Fruit fly (Drosophila melanogaster) Kc167 (cell line): ENCODE data around the gene pxb.

Experiments
- Myc ChIP-seq: fragments of >200 bp; optimal IDR thresholded peaks from 2 replicates; lab custom pipeline; 2017; ENCODE audit warnings: missing external identifiers
- Sin3A ChIP-seq: fragments of >200 bp; optimal IDR thresholded peaks from 2 replicates; lab custom pipeline; 2018; ENCODE audit warnings: missing external identifiers
- h ChIP-seq: fragments of >200 bp; optimal IDR thresholded peaks from 3 replicates; lab custom pipeline; 2018; ENCODE audit warnings: missing external identifiers
- insv ChIP-seq: fragments of >200 bp; optimal IDR thresholded peaks from 3 replicates; lab custom pipeline; 2018; ENCODE audit warnings: missing external identifiers
- psq ChIP-seq: fragments of >200 bp; optimal IDR thresholded peaks from 2 replicates; lab custom pipeline; 2017; ENCODE audit warnings: missing external identifiers
- ttk ChIP-seq: sonication (Bioruptor generic); optimal IDR thresholded peaks from 2 replicates; lab custom pipeline; 2017; ENCODE audit warnings: missing external identifiers

pxb gene

DNA sequence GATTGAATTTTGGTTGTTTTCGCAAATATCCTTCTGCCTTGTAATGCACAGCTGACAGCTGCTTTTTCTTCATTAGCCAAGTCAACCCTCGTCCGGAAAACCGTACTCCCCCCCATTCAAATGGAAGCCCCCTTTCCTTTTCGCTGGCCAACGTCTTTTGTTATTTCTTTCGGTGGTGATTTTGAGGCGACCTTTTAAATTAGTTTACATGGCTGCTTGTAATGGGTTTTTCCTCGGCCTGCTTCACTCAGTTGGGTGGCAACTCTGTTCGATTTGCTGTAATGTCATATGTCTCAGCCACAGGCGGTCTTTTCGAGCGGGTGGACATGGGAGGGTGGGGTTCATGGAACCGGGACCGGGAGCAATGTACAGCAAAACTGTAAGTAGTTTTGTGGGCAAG is 5.5 kb upstream of the pxb start:
- TF ChIP-seq psq (no peak), ttk (no peak), insv (no peak), Sin3A (lab: Kevin White, UChicago) (no peak), Myc (lab: Kevin White, UChicago) (no peak), h (lab: Kevin White, UChicago) (no peak)

DNA sequence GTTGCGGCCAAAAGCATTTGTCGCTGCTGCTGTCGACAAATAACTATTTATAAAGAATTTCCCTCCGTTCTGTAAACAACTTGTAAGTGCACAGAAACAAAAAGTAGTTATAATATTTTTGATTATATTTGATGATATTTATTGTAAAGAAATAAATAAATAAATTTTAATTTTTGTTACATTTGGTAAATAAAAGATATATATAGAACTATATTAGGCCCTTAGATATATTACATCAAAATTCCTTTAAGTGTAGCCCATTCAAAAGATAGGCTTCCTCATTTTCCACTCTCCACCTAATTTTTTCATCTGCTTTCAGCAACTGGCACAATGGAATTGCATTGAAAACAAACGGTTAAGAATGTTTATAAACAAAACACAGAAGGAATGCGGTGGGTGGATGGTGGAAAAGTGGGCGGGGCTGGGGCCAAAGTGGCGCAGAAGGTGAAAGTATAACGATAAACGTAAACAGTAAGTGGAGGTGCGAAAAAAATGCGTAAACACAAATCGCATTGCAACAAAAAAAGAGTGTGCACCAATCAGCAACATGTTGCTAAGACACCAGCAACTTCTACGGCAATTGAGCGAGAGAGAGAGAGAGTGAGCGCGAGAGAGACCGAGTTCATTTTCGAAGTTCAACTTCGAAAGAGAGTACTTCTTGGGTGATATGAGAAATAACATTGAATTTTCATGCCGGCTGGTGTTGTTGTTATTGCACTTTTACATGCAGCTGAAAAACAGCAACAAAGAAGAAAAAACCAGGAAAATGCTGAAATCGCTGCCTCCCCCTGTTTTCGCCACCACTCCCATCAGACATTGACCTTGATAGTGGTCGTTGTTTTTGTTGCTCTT is 1.4 kb upstream of the pxb start:
- no peak for TF ChIP-seq psq
- no peak for TF ChIP-seq ttk
- no peak for TF ChIP-seq Sin3A (lab: Kevin White, UChicago)
- no peak for TF ChIP-seq h (lab: Kevin White, UChicago)
- TF ChIP-seq insv = no peak
- TF ChIP-seq Myc (lab: Kevin White, UChicago) = no peak

DNA sequence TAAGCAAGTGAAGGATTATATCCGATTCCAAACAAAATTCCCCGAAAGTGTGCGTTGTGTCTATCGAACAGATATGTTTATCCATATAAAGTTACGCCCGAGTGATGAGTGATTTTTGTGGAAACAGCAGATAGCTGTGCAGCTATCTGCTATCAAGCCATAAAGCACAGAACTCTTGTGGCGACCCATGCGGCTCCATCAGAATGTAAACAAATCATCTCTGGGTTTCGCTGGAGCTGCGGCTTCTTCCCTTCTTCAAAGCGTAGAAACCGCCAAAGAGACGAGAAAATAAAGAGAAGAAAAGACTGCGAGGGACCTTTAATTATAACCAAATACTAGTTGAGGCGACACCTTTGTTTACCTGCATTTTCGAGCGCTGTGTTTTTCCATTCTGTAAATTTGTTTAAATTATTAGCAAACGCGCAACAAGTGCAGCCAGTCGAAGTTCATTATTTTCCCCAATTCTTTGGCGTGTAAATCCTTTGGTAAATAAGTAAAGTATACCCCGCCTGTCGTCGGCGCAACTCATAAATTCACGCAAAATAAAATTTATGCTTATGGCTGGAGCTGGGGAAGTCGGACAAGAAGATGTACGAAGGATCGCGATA is 1.0 kb downstream of the pxb start:
- TF ChIP-seq ttk = no peak
- TF ChIP-seq h (lab: Kevin White, UChicago) = no peak
- TF ChIP-seq insv = no peak
- TF ChIP-seq Myc (lab: Kevin White, UChicago) = no peak

DNA sequence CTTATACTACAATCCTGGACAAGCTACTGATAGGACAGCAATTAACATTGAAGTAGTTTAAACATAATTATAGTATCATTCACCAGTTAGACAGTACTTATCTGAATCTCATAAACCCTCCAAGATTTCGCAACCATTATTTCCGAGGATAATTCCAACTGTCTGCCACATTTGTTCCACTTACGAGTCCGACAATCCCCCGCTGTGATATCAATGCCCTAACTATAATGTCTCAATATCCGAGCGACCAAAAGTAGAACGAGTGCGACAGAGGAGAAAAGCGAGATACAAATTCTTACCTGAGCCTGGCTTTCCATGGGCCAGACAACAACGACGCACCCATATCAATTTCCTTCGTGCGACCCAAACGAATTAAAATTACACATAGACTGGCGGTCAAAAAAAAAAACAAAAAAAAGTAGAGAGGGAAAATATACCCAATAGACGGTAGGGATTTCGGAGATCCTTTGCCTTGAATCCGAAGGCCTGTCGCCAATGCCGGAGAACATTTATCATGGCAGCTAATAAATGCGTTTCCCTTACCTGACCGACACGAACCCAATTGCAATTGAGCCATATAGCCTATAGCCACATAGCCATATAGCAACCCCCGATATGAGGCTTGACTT is 3.0 kb downstream of the pxb start:
- no peak for TF ChIP-seq Myc (lab: Kevin White, UChicago)
- TF ChIP-seq h (lab: Kevin White, UChicago) = no peak
- TF ChIP-seq Sin3A (lab: Kevin White, UChicago) = no peak
- TF ChIP-seq insv = no peak
- no peak for TF ChIP-seq psq
- TF ChIP-seq ttk = no peak

DNA sequence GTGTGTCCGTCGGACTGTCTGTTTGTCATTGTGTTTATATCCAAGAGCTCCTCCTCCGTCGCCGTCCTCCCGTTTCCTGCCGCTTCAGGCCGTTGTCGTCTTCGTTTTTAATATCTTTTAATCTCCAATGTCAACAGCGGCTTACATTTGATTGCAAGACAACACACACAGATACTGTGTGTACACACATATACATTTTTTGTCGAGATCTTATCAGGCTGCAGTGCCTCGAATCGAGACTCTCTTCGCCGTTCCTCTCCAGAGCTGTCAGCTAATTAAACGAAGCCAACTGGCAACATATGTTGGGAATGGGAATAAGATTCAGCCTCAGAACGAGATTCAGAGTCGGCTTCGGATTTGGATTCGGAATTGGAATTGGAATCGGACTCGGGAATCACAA is 4.6 kb downstream of the pxb start:
- TF ChIP-seq Sin3A (lab: Kevin White, UChicago) = no peak
- TF ChIP-seq psq = no peak
- TF ChIP-seq Myc (lab: Kevin White, UChicago) = no peak
- no peak for TF ChIP-seq insv
- no peak for TF ChIP-seq h (lab: Kevin White, UChicago)
- no peak for TF ChIP-seq ttk

DNA sequence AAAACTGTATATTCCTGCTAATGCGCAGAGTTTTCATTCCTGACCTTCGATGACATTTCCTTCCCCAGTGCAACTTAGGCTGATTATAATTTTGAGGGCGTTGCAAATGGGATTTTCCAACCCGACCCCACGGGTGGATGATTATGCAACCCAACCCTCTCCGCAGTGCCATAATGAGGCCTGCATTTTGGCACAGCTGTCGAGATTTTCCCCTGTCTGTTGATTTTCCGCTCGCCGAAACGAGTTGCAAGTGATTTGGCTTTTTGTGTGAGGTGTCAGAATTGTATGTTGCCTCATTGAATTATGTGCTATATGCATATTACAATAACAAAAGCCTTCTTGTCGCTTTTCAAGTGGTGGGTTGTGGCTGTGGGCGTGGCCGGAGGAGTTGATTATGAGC is 6.3 kb downstream of the pxb start:
- TF ChIP-seq insv (no peak), ttk (no peak), psq (no peak), Sin3A (lab: Kevin White, UChicago) (no peak), Myc (lab: Kevin White, UChicago) (no peak), h (lab: Kevin White, UChicago) (no peak)

DNA sequence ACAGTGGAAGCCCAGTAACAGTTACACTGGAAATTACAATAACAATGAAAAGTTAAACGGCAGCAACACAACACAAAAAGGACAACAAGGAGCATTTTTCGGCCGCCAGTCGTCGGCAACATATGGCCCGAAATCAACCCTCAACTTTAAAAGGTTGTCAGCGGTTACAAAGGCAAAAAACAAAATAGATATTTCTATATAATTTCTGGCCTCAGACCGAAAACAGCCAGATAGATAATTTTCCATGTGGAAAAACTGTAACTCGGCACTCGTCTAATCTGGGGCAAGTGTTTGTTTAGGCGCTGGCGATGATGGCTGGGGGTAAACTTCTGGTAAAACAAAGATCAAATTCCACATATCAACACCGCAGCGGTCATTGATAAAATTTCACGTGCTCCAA is 7.3 kb downstream of the pxb start:
- TF ChIP-seq insv (no peak), Myc (lab: Kevin White, UChicago) (no peak), Sin3A (lab: Kevin White, UChicago) (no peak), psq (no peak), ttk (no peak), h (lab: Kevin White, UChicago) (no peak)

- TF ChIP-seq psq = no peak
- TF ChIP-seq insv = no peak
- no peak for TF ChIP-seq h (lab: Kevin White, UChicago)
- TF ChIP-seq Myc (lab: Kevin White, UChicago) = no peak
- TF ChIP-seq Sin3A (lab: Kevin White, UChicago) = no peak
- TF ChIP-seq ttk = no peak
Measured at dm6 chr3R:15676186-15677073, 10.4 kb downstream of the pxb start.

- TF ChIP-seq psq = no peak
- no peak for TF ChIP-seq h (lab: Kevin White, UChicago)
- no peak for TF ChIP-seq Myc (lab: Kevin White, UChicago)
- TF ChIP-seq insv = no peak
- TF ChIP-seq Sin3A (lab: Kevin White, UChicago) = no peak
- TF ChIP-seq ttk = no peak
Measured at dm6 chr3R:15677074-15677409, 11.1 kb downstream of the pxb start.

DNA sequence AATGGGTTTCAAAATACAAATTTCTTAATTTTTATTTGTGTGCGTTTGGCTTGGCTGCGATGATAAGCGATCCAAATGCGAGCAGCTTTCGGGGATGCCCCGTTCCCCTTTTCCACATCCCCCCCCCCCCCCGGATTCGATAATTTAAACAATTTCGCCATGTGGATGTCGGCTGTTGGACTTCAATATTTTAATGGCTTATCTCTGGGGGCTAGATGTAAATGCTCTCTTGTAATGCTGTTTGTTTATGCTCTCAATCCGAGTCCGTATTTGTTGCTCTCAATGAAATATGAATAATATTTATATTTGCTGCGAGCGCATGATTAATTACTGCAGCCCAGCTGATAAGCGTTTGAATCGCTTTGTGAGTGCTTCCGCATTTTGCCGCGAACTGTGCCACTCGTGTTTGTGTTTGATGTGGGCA is 11.6 kb downstream of the pxb start:
- TF ChIP-seq Myc (lab: Kevin White, UChicago) (no peak), h (lab: Kevin White, UChicago) (no peak), ttk (no peak), Sin3A (lab: Kevin White, UChicago) (no peak), insv (no peak), psq (no peak)

DNA sequence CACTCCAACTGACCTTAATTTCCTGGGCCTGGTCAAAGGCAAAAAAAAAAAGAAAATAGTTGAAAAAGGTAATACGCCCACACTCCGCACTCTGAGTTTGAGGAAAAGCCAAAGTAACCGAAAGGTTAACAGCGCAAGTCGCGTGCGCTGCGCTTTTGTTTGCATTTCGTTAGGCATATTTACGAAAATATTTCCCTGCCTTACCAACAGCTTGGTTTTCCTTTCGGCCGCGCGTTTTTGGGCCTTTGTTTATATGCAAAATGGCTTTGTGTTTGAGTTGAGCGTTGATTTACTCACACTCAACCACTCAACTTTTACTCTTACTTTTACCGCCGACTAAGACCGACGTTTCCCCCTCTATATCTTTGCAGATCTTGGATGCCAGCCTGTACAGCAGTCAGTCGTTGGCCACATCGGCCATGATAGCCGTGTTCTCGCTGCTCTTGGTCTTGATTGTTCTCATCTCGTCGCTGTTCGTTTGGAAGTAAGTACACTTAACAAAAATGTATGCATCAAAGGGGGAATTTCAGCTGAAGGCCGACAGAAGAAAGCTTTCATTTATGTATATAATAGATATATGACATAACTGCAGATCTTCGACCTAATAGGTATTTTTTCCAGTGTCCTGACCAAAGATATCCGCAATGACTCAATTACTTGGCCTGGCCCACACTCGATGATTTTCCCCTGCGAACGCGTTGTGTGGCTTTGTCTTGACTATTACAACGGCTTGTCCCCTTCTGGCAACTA is 13.0 kb downstream of the pxb start:
- TF ChIP-seq psq = no peak
- no peak for TF ChIP-seq ttk
- no peak for TF ChIP-seq Myc (lab: Kevin White, UChicago)
- TF ChIP-seq Sin3A (lab: Kevin White, UChicago) = no peak
